Worm (Caenorhabditis elegans) whole organism, mixed stage, embryonic: ENCODE results near the gene papl-1.

ENCODE experiments used
- M03D4.4 ChIP-seq: sonication (generic microtip); optimal IDR thresholded peaks from 2 replicates; lab custom pipeline; 2017; ENCODE audit warnings: mild to moderate bottlenecking, missing genetic modification characterization, missing compliant biosample characterization
- bed-3 ChIP-seq: fragments of 200-800 bp; sonication (Bioruptor generic); optimal IDR thresholded peaks from 3 replicates; lab custom pipeline; 2018; ENCODE audit warnings: mild to moderate bottlenecking, missing genetic modification characterization, moderate library complexity, missing compliant biosample characterization
- blmp-1 ChIP-seq: fragments of 150-350 bp; optimal IDR thresholded peaks from 2 replicates; lab custom pipeline; 2014; ENCODE audit warnings: missing biosample characterization, missing genetic modification characterization
- ceh-39 ChIP-seq: fragments of 150-350 bp; optimal IDR thresholded peaks from 2 replicates; lab custom pipeline; 2014; ENCODE audit warnings: missing biosample characterization, missing genetic modification characterization
- ceh-43 ChIP-seq: fragments of 200-800 bp; sonication (Bioruptor generic); optimal IDR thresholded peaks from 2 replicates; lab custom pipeline; 2018; ENCODE audit warnings: mild to moderate bottlenecking, missing genetic modification characterization, moderate library complexity, missing compliant biosample characterization
- ceh-83 ChIP-seq: fragments of 200-800 bp; sonication (Bioruptor generic); optimal IDR thresholded peaks from 2 replicates; lab custom pipeline; 2018; ENCODE audit warnings: mild to moderate bottlenecking, missing genetic modification characterization, missing compliant biosample characterization
- ces-1 ChIP-seq: fragments of 150-350 bp; optimal IDR thresholded peaks from 2 replicates; lab custom pipeline; 2014; ENCODE audit warnings: missing biosample characterization, missing genetic modification reagents, missing genetic modification characterization
- cnd-1 ChIP-seq: fragments of 200-800 bp; sonication (Bioruptor generic); optimal IDR thresholded peaks from 2 replicates; lab custom pipeline; 2018; ENCODE audit warnings: mild to moderate bottlenecking, missing genetic modification characterization, missing compliant biosample characterization
- drap-1 ChIP-seq: fragments of 200-800 bp; sonication (Bioruptor generic); optimal IDR thresholded peaks from 3 replicates; lab custom pipeline; 2018; ENCODE audit warnings: mild to moderate bottlenecking, missing genetic modification characterization, missing compliant biosample characterization
- elt-1 ChIP-seq: sonication (generic microtip); optimal IDR thresholded peaks from 2 replicates; lab custom pipeline; 2017; ENCODE audit warnings: missing genetic modification characterization, mild to moderate bottlenecking, missing compliant biosample characterization, antibody characterized with exemption, moderate library complexity, borderline replicate concordance; ENCODE audit not compliant: insufficient read depth
- elt-3 ChIP-seq: fragments of 150-350 bp; optimal IDR thresholded peaks from 2 replicates; lab custom pipeline; 2014; ENCODE audit warnings: missing biosample characterization, missing genetic modification characterization
- flh-1 ChIP-seq: fragments of 200-800 bp; sonication (Bioruptor generic); optimal IDR thresholded peaks from 2 replicates; lab custom pipeline; 2018; ENCODE audit warnings: mild to moderate bottlenecking, missing genetic modification characterization, moderate library complexity, missing compliant biosample characterization
- ham-2 ChIP-seq: fragments of 200-800 bp; sonication (Bioruptor generic); optimal IDR thresholded peaks from 2 replicates; lab custom pipeline; 2018; ENCODE audit warnings: mild to moderate bottlenecking, missing genetic modification characterization, missing compliant biosample characterization
- hlh-1 ChIP-seq: fragments of 150-350 bp; optimal IDR thresholded peaks from 2 replicates; lab custom pipeline; 2014; ENCODE audit warnings: missing biosample characterization, missing genetic modification reagents, missing genetic modification characterization
- lin-13 ChIP-seq: fragments of 150-350 bp; optimal IDR thresholded peaks from 2 replicates; lab custom pipeline; 2014; ENCODE audit warnings: missing biosample characterization, missing genetic modification characterization
- lin-32 ChIP-seq: fragments of 200-800 bp; sonication (Bioruptor generic); optimal IDR thresholded peaks from 2 replicates; lab custom pipeline; 2018; ENCODE audit warnings: mild to moderate bottlenecking, missing genetic modification characterization, missing compliant biosample characterization
- lsy-2 ChIP-seq: fragments of 150-350 bp; optimal IDR thresholded peaks from 2 replicates; lab custom pipeline; 2014; ENCODE audit warnings: missing biosample characterization, missing genetic modification characterization
- mab-5 ChIP-seq: fragments of 150-350 bp; optimal IDR thresholded peaks from 2 replicates; lab custom pipeline; 2014; ENCODE audit warnings: missing biosample characterization, missing genetic modification characterization
- mep-1 ChIP-seq: fragments of 150-350 bp; optimal IDR thresholded peaks from 2 replicates; lab custom pipeline; 2017; ENCODE audit warnings: missing biosample characterization, missing genetic modification reagents, missing genetic modification characterization, inconsistent platforms
- mls-2 ChIP-seq: sonication (generic microtip); optimal IDR thresholded peaks from 2 replicates; lab custom pipeline; 2016; ENCODE audit warnings: mild to moderate bottlenecking, missing genetic modification characterization, moderate library complexity, missing compliant biosample characterization
- nhr-12 ChIP-seq: fragments of 150-350 bp; optimal IDR thresholded peaks from 2 replicates; lab custom pipeline; 2014; ENCODE audit warnings: missing biosample characterization, missing genetic modification characterization
- nhr-2 ChIP-seq: fragments of 150-350 bp; optimal IDR thresholded peaks from 2 replicates; lab custom pipeline; 2014; ENCODE audit warnings: missing biosample characterization, missing genetic modification characterization
- nhr-237 ChIP-seq: fragments of 150-350 bp; optimal IDR thresholded peaks from 2 replicates; lab custom pipeline; 2014; ENCODE audit warnings: missing biosample characterization, missing genetic modification characterization
- nhr-28 ChIP-seq: fragments of 150-350 bp; optimal IDR thresholded peaks from 2 replicates; lab custom pipeline; 2014; ENCODE audit warnings: missing biosample characterization, missing genetic modification characterization
- nhr-76 ChIP-seq: sonication (generic microtip); optimal IDR thresholded peaks from 2 replicates; lab custom pipeline; 2017; ENCODE audit warnings: missing biosample characterization, missing genetic modification characterization
- pha-4 ChIP-seq: fragments of 150-350 bp; optimal IDR thresholded peaks from 2 replicates; lab custom pipeline; 2018; ENCODE audit warnings: missing biosample characterization, missing genetic modification reagents, missing genetic modification characterization
- sem-2 ChIP-seq: fragments of 200-800 bp; sonication (Bioruptor generic); optimal IDR thresholded peaks from 2 replicates; lab custom pipeline; 2018; ENCODE audit warnings: mild to moderate bottlenecking, missing genetic modification characterization, missing compliant biosample characterization
- snpc-4 ChIP-seq: fragments of 150-350 bp; optimal IDR thresholded peaks from 2 replicates; lab custom pipeline; 2014; ENCODE audit warnings: missing biosample characterization, missing genetic modification characterization
- sptf-1 ChIP-seq: sonication (generic microtip); optimal IDR thresholded peaks from 2 replicates; lab custom pipeline; 2017; ENCODE audit warnings: mild to moderate bottlenecking, missing genetic modification characterization, moderate library complexity, missing compliant biosample characterization
- tbx-8 ChIP-seq: fragments of 200-800 bp; sonication (Bioruptor generic); optimal IDR thresholded peaks from 2 replicates; lab custom pipeline; 2018; ENCODE audit warnings: mild to moderate bottlenecking, missing genetic modification characterization, moderate library complexity, missing compliant biosample characterization
- unc-120 ChIP-seq: sonication (generic microtip); optimal IDR thresholded peaks from 2 replicates; lab custom pipeline; 2017; ENCODE audit warnings: missing genetic modification characterization, missing compliant biosample characterization; ENCODE audit not compliant: poor library complexity, severe bottlenecking
- unc-39 ChIP-seq: fragments of 150-350 bp; optimal IDR thresholded peaks from 2 replicates; lab custom pipeline; 2014; ENCODE audit warnings: missing biosample characterization, missing genetic modification characterization
- unc-62 ChIP-seq: fragments of 150-350 bp; optimal IDR thresholded peaks from 2 replicates; lab custom pipeline; 2014; ENCODE audit warnings: missing biosample characterization, missing genetic modification reagents, missing genetic modification characterization
- zip-8 ChIP-seq: fragments of 150-350 bp; optimal IDR thresholded peaks from 2 replicates; lab custom pipeline; 2014; ENCODE audit warnings: missing biosample characterization, missing genetic modification characterization
- ztf-11 ChIP-seq: fragments of 150-350 bp; optimal IDR thresholded peaks from 2 replicates; lab custom pipeline; 2014; ENCODE audit warnings: missing biosample characterization, missing genetic modification characterization

Gene papl-1

ce11 chrV:12728062-12728665 is 31.4 kb downstream of the papl-1 start, which contains the start of the genes rpl-28 and mrpl-49:
Gene rpl-28, minus strand, starts transcription at chrV:12728112.
Gene mrpl-49, plus strand, starts transcription at chrV:12728631.
- peak; percentile 53 for TF ChIP-seq hlh-1
- TF ChIP-seq ces-1 (GFP tag; lab: Kevin White, UChicago) = peak; percentile 81
- no peak for TF ChIP-seq unc-120
- TF ChIP-seq mab-5 = peak; percentile 34
- TF ChIP-seq ceh-83 (GFP tag; lab: Kevin White, UChicago) = no peak
- TF ChIP-seq ceh-39 (tag; lab: Kevin White, UChicago) = peak; percentile 75
- no peak for TF ChIP-seq zip-8 (tag; lab: Kevin White, UChicago)
- no peak for TF ChIP-seq mls-2 (tag; lab: Kevin White, UChicago)
- TF ChIP-seq snpc-4 (tag; lab: Kevin White, UChicago) = no peak
- no peak for TF ChIP-seq drap-1 (GFP tag; lab: Kevin White, UChicago)
- TF ChIP-seq ztf-11 (tag; lab: Kevin White, UChicago) = no peak
- TF ChIP-seq ceh-43 (GFP tag; lab: Kevin White, UChicago) = no peak
- peak; percentile 77 for TF ChIP-seq pha-4
- TF ChIP-seq bed-3 (GFP tag; lab: Kevin White, UChicago) = no peak
- TF ChIP-seq ham-2 (GFP tag; lab: Kevin White, UChicago) = no peak
- peak; percentile 89 for TF ChIP-seq nhr-237
- TF ChIP-seq tbx-8 (GFP tag; lab: Kevin White, UChicago) = no peak
- TF ChIP-seq lsy-2 (tag; lab: Kevin White, UChicago) = peak; percentile 87
- TF ChIP-seq sptf-1 (tag; lab: Kevin White, UChicago) = no peak
- TF ChIP-seq flh-1 (GFP tag; lab: Kevin White, UChicago) = no peak
- no peak for TF ChIP-seq elt-3 (tag; lab: Kevin White, UChicago)
- no peak for TF ChIP-seq M03D4.4 (tag; lab: Kevin White, UChicago)
- TF ChIP-seq nhr-76 (tag; lab: Kevin White, UChicago) = no peak
- peak; percentile 86 for TF ChIP-seq lin-13
- no peak for TF ChIP-seq blmp-1 (tag; lab: Kevin White, UChicago)
- no peak for TF ChIP-seq sem-2 (GFP tag; lab: Kevin White, UChicago)
- TF ChIP-seq elt-1 (tag; lab: Kevin White, UChicago) = no peak
- peak; percentile 77 for TF ChIP-seq mep-1
- TF ChIP-seq nhr-12 (tag; lab: Kevin White, UChicago) = no peak
- TF ChIP-seq nhr-2 = peak; percentile 53
- peak; percentile 28 for TF ChIP-seq cnd-1 (tag; lab: Kevin White, UChicago)
- no peak for TF ChIP-seq unc-39 (tag; lab: Kevin White, UChicago)
- TF ChIP-seq nhr-28 (tag; lab: Kevin White, UChicago) = no peak
- no peak for TF ChIP-seq lin-32 (GFP tag; lab: Kevin White, UChicago)
- peak; percentile 16 for TF ChIP-seq unc-62 (GFP tag; lab: Kevin White, UChicago)
- TF ChIP-seq, all 35 proteins: peak for 12

DNA sequence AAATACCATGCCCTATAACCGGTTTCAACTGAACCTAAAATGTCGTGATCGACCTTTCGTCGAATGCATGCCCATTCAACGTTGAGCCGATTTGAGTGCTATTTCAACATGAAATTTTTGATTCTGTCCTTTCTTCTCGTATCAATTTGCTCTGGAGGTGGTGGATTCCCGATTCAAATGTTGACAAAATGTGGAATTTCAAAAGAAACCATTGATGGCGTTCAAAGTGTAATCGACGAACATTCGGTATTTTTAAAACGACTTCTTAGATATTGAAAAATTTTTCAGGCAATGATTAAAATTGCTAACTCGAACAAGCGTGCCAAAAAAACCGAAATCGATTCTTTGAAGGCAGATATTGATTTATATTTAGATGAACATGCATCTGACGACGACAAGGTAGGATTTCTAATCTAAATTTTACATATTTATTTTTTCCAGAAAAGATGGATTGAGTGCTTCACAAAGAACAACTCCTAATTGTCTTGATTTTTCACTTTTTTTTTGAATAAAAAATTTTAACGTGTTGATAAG is 32.4 kb downstream of the papl-1 start, which contains the start of gene R11D1.13:
Gene R11D1.13 (plus strand): TSS at position 51 of the 534 bp plus-strand sequence.
- TF ChIP-seq lin-32 (GFP tag; lab: Kevin White, UChicago) = no peak
- no peak for TF ChIP-seq bed-3 (GFP tag; lab: Kevin White, UChicago)
- TF ChIP-seq nhr-2 = no peak
- TF ChIP-seq ceh-43 (GFP tag; lab: Kevin White, UChicago) = no peak
- no peak for TF ChIP-seq lsy-2 (tag; lab: Kevin White, UChicago)

DNA sequence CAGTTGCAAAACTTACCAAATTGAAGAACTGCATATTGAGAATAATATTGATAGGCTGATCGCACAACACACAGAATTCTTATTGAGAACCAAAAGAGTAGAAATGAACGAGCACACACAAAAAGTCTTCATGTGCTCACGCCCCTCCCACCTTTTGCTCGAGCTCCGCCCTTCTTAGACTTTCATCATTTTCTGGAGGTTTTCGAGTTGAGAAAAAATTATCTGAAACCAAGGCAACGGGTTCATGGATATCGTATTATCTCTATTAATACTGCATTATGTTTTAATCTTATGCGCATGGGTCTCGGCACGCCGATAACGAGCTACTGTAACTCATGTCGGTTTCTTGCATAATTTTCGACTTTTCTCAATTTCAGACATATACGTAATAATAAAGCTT is 33.7 kb downstream of the papl-1 start, which contains the start of gene R11D1.12:
Gene R11D1.12 (minus strand): TSS at position 101 of the 400 bp plus-strand sequence.
- no peak for TF ChIP-seq nhr-76 (tag; lab: Kevin White, UChicago)
- TF ChIP-seq pha-4 = no peak
- TF ChIP-seq elt-3 (tag; lab: Kevin White, UChicago) = no peak
- TF ChIP-seq drap-1 (GFP tag; lab: Kevin White, UChicago) = no peak
- no peak for TF ChIP-seq bed-3 (GFP tag; lab: Kevin White, UChicago)
- no peak for TF ChIP-seq ceh-39 (tag; lab: Kevin White, UChicago)
- no peak for TF ChIP-seq unc-39 (tag; lab: Kevin White, UChicago)
- no peak for TF ChIP-seq mab-5
- no peak for TF ChIP-seq hlh-1
- no peak for TF ChIP-seq nhr-28 (tag; lab: Kevin White, UChicago)
- no peak for TF ChIP-seq mep-1
- TF ChIP-seq lsy-2 (tag; lab: Kevin White, UChicago) = no peak
- no peak for TF ChIP-seq elt-1 (tag; lab: Kevin White, UChicago)
- no peak for TF ChIP-seq lin-32 (GFP tag; lab: Kevin White, UChicago)
- no peak for TF ChIP-seq sptf-1 (tag; lab: Kevin White, UChicago)
- no peak for TF ChIP-seq blmp-1 (tag; lab: Kevin White, UChicago)
- TF ChIP-seq tbx-8 (GFP tag; lab: Kevin White, UChicago) = no peak
- no peak for TF ChIP-seq flh-1 (GFP tag; lab: Kevin White, UChicago)
